Fruit fly (Drosophila melanogaster) whole organism, embryonic: ENCODE results near the gene CG33510.

Source experiments
- Atf-2 ChIP-seq: fragments of 200-800 bp; sonication (Bioruptor generic); optimal IDR thresholded peaks from 2 replicates; lab custom pipeline; 2016; ENCODE audit warnings: missing biosample characterization, missing genetic modification characterization
- Bgb ChIP-seq: fragments of 200-800 bp; sonication (Bioruptor generic); IDR thresholded peaks from 2 replicates; pipeline ENCODE4 v1.3.6; 2022; ENCODE audit warnings: missing biosample characterization, missing genetic modification characterization; ENCODE audit not compliant: partially characterized antibody
- CG10274 ChIP-seq: fragments of 200-800 bp; sonication (Bioruptor generic); optimal IDR thresholded peaks from 3 replicates; lab custom pipeline; 2017; ENCODE audit warnings: missing biosample characterization, mild to moderate bottlenecking, missing genetic modification characterization
- CG10366 ChIP-seq: fragments of 200-800 bp; sonication (Bioruptor generic); IDR thresholded peaks from 2 replicates; pipeline ENCODE4 v1.3.6; 2022; ENCODE audit warnings: missing biosample characterization, missing genetic modification characterization
- CG13287 ChIP-seq: fragments of 200-800 bp; sonication (Bioruptor generic); IDR thresholded peaks from 2 replicates; pipeline ENCODE4 v1.3.6; 2022; ENCODE audit warnings: missing biosample characterization, missing genetic modification characterization; ENCODE audit not compliant: partially characterized antibody
- CG15011 ChIP-seq: fragments of 200-800 bp; sonication (Bioruptor generic); optimal IDR thresholded peaks from 3 replicates; lab custom pipeline; 2018; ENCODE audit warnings: missing biosample characterization, mild to moderate bottlenecking, missing genetic modification characterization
- CG1602 ChIP-seq: fragments of 200-800 bp; sonication (Bioruptor generic); optimal IDR thresholded peaks from 3 replicates; lab custom pipeline; 2016; ENCODE audit warnings: missing biosample characterization, missing genetic modification characterization
- CG17359 ChIP-seq: fragments of 200-800 bp; sonication (Bioruptor generic); optimal IDR thresholded peaks from 3 replicates; lab custom pipeline; 2018; ENCODE audit warnings: missing biosample characterization, mild to moderate bottlenecking, missing genetic modification characterization, moderate library complexity
- CG18011 ChIP-seq: fragments of 200-800 bp; sonication (Bioruptor generic); optimal IDR thresholded peaks from 2 replicates; lab custom pipeline; 2017; ENCODE audit warnings: missing biosample characterization, missing genetic modification characterization, mild to moderate bottlenecking, moderate library complexity, missing genotype
- CG2199 ChIP-seq: fragments of 200-800 bp; sonication (Bioruptor generic); IDR thresholded peaks from 3 replicates; pipeline ENCODE4 v1.3.6; 2022; ENCODE audit warnings: missing biosample characterization, missing genetic modification characterization
- CG4282 ChIP-seq: fragments of 200-800 bp; sonication (Bioruptor generic); optimal IDR thresholded peaks from 2 replicates; lab custom pipeline; 2016; ENCODE audit warnings: missing biosample characterization, missing genetic modification characterization
- CG5180 ChIP-seq: fragments of 200-800 bp; sonication (Bioruptor generic); optimal IDR thresholded peaks from 3 replicates; lab custom pipeline; 2017; ENCODE audit warnings: missing biosample characterization, missing genetic modification characterization, mild to moderate bottlenecking, moderate library complexity, missing genetic modification reagents
- CG5953 ChIP-seq: fragments of 200-800 bp; sonication (Bioruptor generic); IDR thresholded peaks from 2 replicates; pipeline ENCODE4 v1.3.6; 2022; ENCODE audit warnings: missing biosample characterization, missing genetic modification characterization
- CG6683 ChIP-seq: fragments of 200-800 bp; sonication (Bioruptor generic); optimal IDR thresholded peaks from 2 replicates; lab custom pipeline; 2017; ENCODE audit warnings: missing biosample characterization, mild to moderate bottlenecking, missing genetic modification characterization, missing genetic modification reagents
- CG6854 ChIP-seq: fragments of 200-800 bp; sonication (Bioruptor generic); optimal IDR thresholded peaks from 3 replicates; lab custom pipeline; 2017; ENCODE audit warnings: missing biosample characterization, mild to moderate bottlenecking, missing genetic modification characterization
- CG8089 ChIP-seq: fragments of 200-800 bp; sonication (Bioruptor generic); optimal IDR thresholded peaks from 3 replicates; lab custom pipeline; 2016; ENCODE audit warnings: missing biosample characterization, missing genetic modification characterization
- CG8281 ChIP-seq: fragments of 200-800 bp; sonication (Bioruptor generic); optimal IDR thresholded peaks from 2 replicates; lab custom pipeline; 2018; ENCODE audit warnings: missing biosample characterization, mild to moderate bottlenecking, missing genetic modification characterization, moderate library complexity
- CG8359 ChIP-seq: fragments of 200-800 bp; sonication (Bioruptor generic); optimal IDR thresholded peaks from 2 replicates; lab custom pipeline; 2017; ENCODE audit warnings: missing biosample characterization, mild to moderate bottlenecking, missing genetic modification characterization, borderline replicate concordance
- HLH3B ChIP-seq: fragments of 200-800 bp; sonication (Bioruptor generic); IDR thresholded peaks from 2 replicates; pipeline ENCODE4 v1.3.6; 2022; ENCODE audit warnings: missing biosample characterization, missing genetic modification characterization
- HLH54F ChIP-seq: fragments of 200-800 bp; sonication (Bioruptor generic); optimal IDR thresholded peaks from 3 replicates; lab custom pipeline; 2016; ENCODE audit warnings: missing biosample characterization, missing genetic modification characterization
- Hr39 ChIP-seq: fragments of >200 bp; optimal IDR thresholded peaks from 2 replicates; lab custom pipeline; 2017
- Hsf ChIP-seq: fragments of 200-800 bp; sonication (Bioruptor generic); optimal IDR thresholded peaks from 3 replicates; lab custom pipeline; 2016; ENCODE audit warnings: missing biosample characterization, missing genetic modification characterization
- Kr ChIP-seq: fragments of 200-800 bp; sonication (Bioruptor generic); optimal IDR thresholded peaks from 2 replicates; lab custom pipeline; 2017; ENCODE audit warnings: missing biosample characterization, mild to moderate bottlenecking, missing genetic modification characterization
- Lhr ChIP-seq: fragments of 200-800 bp; sonication (Bioruptor generic); optimal IDR thresholded peaks from 3 replicates; lab custom pipeline; 2017; ENCODE audit warnings: mild to moderate bottlenecking, missing biosample characterization, missing genetic modification reagents, missing genetic modification characterization
- Mad ChIP-seq: fragments of 200-800 bp; sonication (Bioruptor generic); optimal IDR thresholded peaks from 2 replicates; lab custom pipeline; 2016; ENCODE audit warnings: missing biosample characterization, missing genetic modification characterization
- NC2β ChIP-seq: fragments of 200-800 bp; sonication (Bioruptor generic); optimal IDR thresholded peaks from 2 replicates; lab custom pipeline; 2016; ENCODE audit warnings: missing biosample characterization, missing genetic modification characterization
- Opbp ChIP-seq: fragments of 200-800 bp; sonication (Bioruptor generic); IDR thresholded peaks from 3 replicates; pipeline ENCODE4 v1.3.6; 2022; ENCODE audit warnings: missing biosample characterization, missing genetic modification characterization; ENCODE audit not compliant: partially characterized antibody
- Sox100B ChIP-seq: fragments of 200-800 bp; sonication (Bioruptor generic); optimal IDR thresholded peaks from 3 replicates; lab custom pipeline; 2018; ENCODE audit warnings: missing biosample characterization, mild to moderate bottlenecking, missing genetic modification characterization
- Usf ChIP-seq: fragments of 200-800 bp; sonication (Bioruptor generic); optimal IDR thresholded peaks from 2 replicates; lab custom pipeline; 2017; ENCODE audit warnings: missing genotype, missing biosample characterization, missing genetic modification characterization
- ara ChIP-seq: fragments of 200-800 bp; sonication (Bioruptor generic); IDR thresholded peaks from 2 replicates; pipeline ENCODE4 v1.3.6; 2022; ENCODE audit warnings: missing biosample characterization, missing genetic modification characterization
- cad ChIP-seq: fragments of >200 bp; optimal IDR thresholded peaks from 2 replicates; lab custom pipeline; 2017; ENCODE audit warnings: missing biosample characterization, missing genetic modification characterization
- grau ChIP-seq: fragments of 200-800 bp; optimal IDR thresholded peaks from 3 replicates; lab custom pipeline; 2019; ENCODE audit warnings: missing biosample characterization, mild to moderate bottlenecking, missing genetic modification characterization, moderate library complexity
- gro ChIP-seq: fragments of 200-800 bp; sonication (Bioruptor generic); optimal IDR thresholded peaks from 2 replicates; lab custom pipeline; 2016; ENCODE audit warnings: missing biosample characterization, missing genetic modification characterization
- h ChIP-seq: fragments of >200 bp; optimal IDR thresholded peaks from 2 replicates; lab custom pipeline; 2017
- hbn ChIP-seq: fragments of 200-800 bp; sonication (Bioruptor generic); IDR thresholded peaks from 2 replicates; pipeline ENCODE4 v1.3.6; 2022; ENCODE audit warnings: missing biosample characterization, missing genetic modification characterization; ENCODE audit not compliant: partially characterized antibody
- hkb ChIP-seq, 2 experiments: fragments of 200-800 bp in 1 of 2; fragments of >200 bp in 1 of 2; sonication (Bioruptor generic) in 1 of 2; IDR thresholded peaks in 1 of 2; optimal IDR thresholded peaks in 1 of 2; 2 replicates each; pipeline versions ENCODE4 v1.3.6 to Lab custom; 2017 to 2022; ENCODE audit warnings: missing biosample characterization in 1 of 2, missing genetic modification characterization in 1 of 2
- ind ChIP-seq: fragments of 200-800 bp; sonication (Bioruptor generic); optimal IDR thresholded peaks from 3 replicates; lab custom pipeline; 2016; ENCODE audit warnings: missing biosample characterization, missing genetic modification characterization
- jigr1 ChIP-seq: fragments of 200-800 bp; sonication (Bioruptor generic); IDR thresholded peaks from 3 replicates; pipeline ENCODE4 v1.3.6; 2022; ENCODE audit warnings: missing biosample characterization, missing genetic modification characterization
- jing ChIP-seq: fragments of 200-800 bp; sonication (Bioruptor generic); optimal IDR thresholded peaks from 2 replicates; lab custom pipeline; 2018; ENCODE audit warnings: missing biosample characterization, mild to moderate bottlenecking, missing genetic modification characterization
- kah ChIP-seq: fragments of 200-800 bp; sonication (Bioruptor generic); optimal IDR thresholded peaks from 2 replicates; lab custom pipeline; 2018; ENCODE audit warnings: missing biosample characterization, mild to moderate bottlenecking, missing genetic modification characterization
- lola ChIP-seq, 3 experiments: fragments of >200 bp in 2 of 3; fragments of 200-800 bp in 1 of 3; sonication (Bioruptor generic) in 1 of 3; optimal IDR thresholded peaks; 2 replicates each; lab custom pipeline; 2017 to 2019; ENCODE audit warnings: missing biosample characterization in 3 of 3, missing genetic modification characterization in 3 of 3, mild to moderate bottlenecking in 1 of 3, moderate library complexity in 1 of 3
- nerfin-1 ChIP-seq: fragments of 200-800 bp; sonication (Bioruptor generic); optimal IDR thresholded peaks from 3 replicates; lab custom pipeline; 2019; ENCODE audit warnings: missing biosample characterization, mild to moderate bottlenecking, missing genetic modification characterization, moderate library complexity
- nom ChIP-seq: fragments of 200-800 bp; sonication (Bioruptor generic); optimal IDR thresholded peaks from 2 replicates; lab custom pipeline; 2017; ENCODE audit warnings: missing biosample characterization, missing genetic modification characterization, mild to moderate bottlenecking, moderate library complexity, missing genetic modification reagents
- pan ChIP-seq, 4 experiments: fragments of >200 bp in 3 of 4; fragments of 200-800 bp in 1 of 4; sonication (Bioruptor generic) in 1 of 4; optimal IDR thresholded peaks in 3 of 4; IDR thresholded peaks in 1 of 4; 2 replicates each; pipeline versions ENCODE4 v1.3.6 to Lab custom; 2017 to 2022; ENCODE audit warnings: missing biosample characterization in 2 of 4, missing genetic modification characterization in 2 of 4, mixed read lengths in 1 of 4
- repo ChIP-seq: fragments of 200-800 bp; sonication (Bioruptor generic); optimal IDR thresholded peaks from 2 replicates; lab custom pipeline; 2016; ENCODE audit warnings: missing biosample characterization, missing genetic modification characterization
- ro ChIP-seq: fragments of 200-800 bp; sonication (Bioruptor generic); IDR thresholded peaks from 2 replicates; pipeline ENCODE4 v1.3.6; 2022; ENCODE audit warnings: missing biosample characterization, missing genetic modification characterization
- sisA ChIP-seq: fragments of 200-800 bp; sonication (Bioruptor generic); IDR thresholded peaks from 2 replicates; pipeline ENCODE4 v1.3.6; 2022; ENCODE audit warnings: missing biosample characterization, missing genetic modification characterization
- tll ChIP-seq, 2 experiments: fragments of 200-800 bp in 1 of 2; fragments of >200 bp in 1 of 2; sonication (Bioruptor generic) in 1 of 2; optimal IDR thresholded peaks; 2 replicates each; lab custom pipeline; 2017 to 2019; ENCODE audit warnings: missing biosample characterization in 2 of 2, missing genetic modification characterization in 2 of 2, mild to moderate bottlenecking in 1 of 2, moderate library complexity in 1 of 2
- wdn ChIP-seq: fragments of 200-800 bp; sonication (Bioruptor generic); IDR thresholded peaks from 2 replicates; pipeline ENCODE4 v1.3.6; 2022; ENCODE audit warnings: missing biosample characterization, missing genetic modification characterization

Gene CG33510

dm6 chr2L:21108759-21109282, 24.7 kb upstream of the CG33510 start (continued):
- TF ChIP-seq HLH54F: peak; percentile 5
- no peak for TF ChIP-seq hkb (optimal IDR thresholded peaks at IDR 0.05; lab: Kevin White, UChicago)
- TF ChIP-seq hkb (GFP tag; IDR thresholded peaks at IDR 0.05; lab: Robert Waterston, UW): peak; percentile 69
- no peak for TF ChIP-seq Kr (GFP tag; lab: Kevin White, UChicago)
- peak in 1 of 2 experiments; percentile 26 for TF ChIP-seq tll (GFP tag; optimal IDR thresholded peaks at IDR 0.05; lab: Kevin White, UChicago)
- peak; percentile 12 for TF ChIP-seq nerfin-1 (tag; lab: Kevin White, UChicago)
- no peak for TF ChIP-seq CG6854 (GFP tag; lab: Kevin White, UChicago)
- TF ChIP-seq CG6683 (GFP tag; lab: Kevin White, UChicago): no peak
- TF ChIP-seq cad (GFP tag; lab: Kevin White, UChicago): no peak
- TF ChIP-seq h (lab: Kevin White, UChicago): no peak
- TF ChIP-seq Hsf (GFP tag; lab: Kevin White, UChicago): peak; percentile 51
- TF ChIP-seq NC2β (GFP tag; lab: Kevin White, UChicago): peak; percentile 24
- peak; percentile 62 for TF ChIP-seq Sox100B (GFP tag; lab: Kevin White, UChicago)
- no peak for TF ChIP-seq CG13287 (GFP tag; lab: Robert Waterston, UW)
- TF ChIP-seq sisA: no peak; the same call in 1 of the 2 replicates
- peak; percentile 7 for TF ChIP-seq CG8281
- peak; percentile 58 for TF ChIP-seq grau (tag; lab: Kevin White, UChicago)
- TF ChIP-seq CG17359 (tag; lab: Kevin White, UChicago): peak; percentile 38
- TF ChIP-seq CG5180: no peak
- TF ChIP-seq CG8089 (GFP tag; lab: Kevin White, UChicago): no peak
- TF ChIP-seq ro (GFP tag; lab: Robert Waterston, UW): no peak
- TF ChIP-seq CG5953: no peak
- no peak for TF ChIP-seq nom
- peak; percentile 29 for TF ChIP-seq gro (GFP tag; lab: Kevin White, UChicago)
- no peak for TF ChIP-seq pan (optimal IDR thresholded peaks at IDR 0.05; lab: Kevin White, UChicago)
- TF ChIP-seq pan (GFP tag; optimal IDR thresholded peaks at IDR 0.05 in 1 of 2, IDR thresholded peaks at IDR 0.05 in 1 of 2): peak in 1 of 2 experiments; percentile 27
- TF ChIP-seq CG4282 (GFP tag; lab: Kevin White, UChicago): no peak
- no peak for TF ChIP-seq Opbp
- no peak for TF ChIP-seq hbn (GFP tag; lab: Robert Waterston, UW)
- no peak for TF ChIP-seq CG8359 (GFP tag; lab: Kevin White, UChicago)
- no peak for TF ChIP-seq Hr39
- TF ChIP-seq CG1602 (GFP tag; lab: Kevin White, UChicago): peak; percentile 33
- peak; percentile 63 for TF ChIP-seq Mad (GFP tag; lab: Kevin White, UChicago)
- no peak for TF ChIP-seq CG15011 (GFP tag; lab: Kevin White, UChicago)
- peak in 1 of 3 experiments; percentile 82 for TF ChIP-seq lola (GFP tag; optimal IDR thresholded peaks at IDR 0.05; lab: Kevin White, UChicago)
- no peak for TF ChIP-seq repo (GFP tag; lab: Kevin White, UChicago)
- no peak for TF ChIP-seq kah (GFP tag; lab: Kevin White, UChicago)
- TF ChIP-seq jing (GFP tag; lab: Kevin White, UChicago): peak; percentile 42
- 0 out of 2 replicates have a peak, but pooled peaks have one; percentile 44 for TF ChIP-seq HLH3B (GFP tag; lab: Robert Waterston, UW)
- TF ChIP-seq Bgb (GFP tag; lab: Robert Waterston, UW): no peak
- TF ChIP-seq CG10366 (GFP tag; lab: Robert Waterston, UW): peak; percentile 50; the same call in 1 of the 2 replicates
- peak; percentile 64; the same call in 1 of the 2 replicates for TF ChIP-seq ara (GFP tag; lab: Robert Waterston, UW)
- TF ChIP-seq Lhr (GFP tag; lab: Kevin White, UChicago): peak; percentile 36
- TF ChIP-seq CG2199: no peak; the same call in 2 of the 3 replicates
- no peak for TF ChIP-seq wdn (GFP tag; lab: Robert Waterston, UW)
- TF ChIP-seq CG10274: no peak
- TF ChIP-seq Usf: peak; percentile 26
- peak; percentile 53 for TF ChIP-seq Atf-2
- TF ChIP-seq CG18011 (GFP tag; lab: Kevin White, UChicago): no peak
- no peak for TF ChIP-seq ind (GFP tag; lab: Kevin White, UChicago)
- 0 out of 3 replicates have a peak, but pooled peaks have one; percentile 38 for TF ChIP-seq jigr1 (GFP tag; lab: Robert Waterston, UW)
